Fruit fly (Drosophila melanogaster) whole organism, wandering third instar larva: Measurements from ENCODE around the gene CG33493.

Source experiments
- GATAd ChIP-seq: sonication (Bioruptor generic); optimal IDR thresholded peaks from 2 replicates; lab custom pipeline; 2016; ENCODE audit warnings: missing biosample characterization, missing genetic modification characterization
- HLH106 ChIP-seq: fragments of 200-800 bp; optimal IDR thresholded peaks from 3 replicates; lab custom pipeline; 2019; ENCODE audit warnings: missing biosample characterization, mild to moderate bottlenecking, missing genetic modification characterization, moderate library complexity
- Hr78 ChIP-seq: fragments of >200 bp; optimal IDR thresholded peaks from 2 replicates; lab custom pipeline; 2017; ENCODE audit warnings: missing biosample characterization, missing genetic modification characterization
- Vsx2 ChIP-seq: fragments of 200-300, 225-300 bp; sonication (Bioruptor generic); optimal IDR thresholded peaks from 2 replicates; lab custom pipeline; 2018; ENCODE audit warnings: missing biosample characterization, missing genetic modification characterization; ENCODE audit not compliant: partially characterized antibody
- br ChIP-seq: fragments of 200-800 bp; sonication (Bioruptor generic); optimal IDR thresholded peaks from 2 replicates; lab custom pipeline; 2016; ENCODE audit warnings: missing biosample characterization, missing genetic modification characterization
- dsf ChIP-seq: sonication (Bioruptor generic); optimal IDR thresholded peaks from 2 replicates; lab custom pipeline; 2016; ENCODE audit warnings: missing biosample characterization, missing genetic modification characterization, borderline replicate concordance
- fru ChIP-seq: fragments of 200-800 bp; sonication (Bioruptor generic); optimal IDR thresholded peaks from 3 replicates; lab custom pipeline; 2016; ENCODE audit warnings: missing biosample characterization, mild to moderate bottlenecking, missing genetic modification characterization
- h ChIP-seq: fragments of 200-800 bp; sonication (Bioruptor generic); optimal IDR thresholded peaks from 3 replicates; lab custom pipeline; 2016; ENCODE audit warnings: missing biosample characterization, mild to moderate bottlenecking, missing genetic modification characterization
- pan ChIP-seq: fragments of >200 bp; optimal IDR thresholded peaks from 2 replicates; lab custom pipeline; 2017

DNA sequence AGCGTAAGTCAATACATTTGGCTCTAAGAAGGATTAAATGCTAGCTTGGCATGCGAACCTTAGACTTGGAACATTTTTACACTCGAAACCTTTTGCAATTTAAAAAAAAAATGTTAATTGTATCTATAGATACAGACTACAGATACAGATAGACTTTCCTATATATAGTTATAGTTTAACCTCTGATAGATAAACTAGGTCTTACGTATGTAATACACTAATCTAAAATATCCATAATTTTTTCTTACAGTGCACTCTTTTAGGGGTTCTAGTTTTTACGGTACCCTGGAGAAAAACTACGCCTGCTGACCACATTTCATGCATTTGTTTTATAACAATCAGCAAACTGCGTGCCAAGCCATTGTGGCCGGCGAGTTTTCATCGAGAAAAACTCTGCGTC lies 45.8 kb downstream of the CG33493 start:
- no peak for TF ChIP-seq pan
- TF ChIP-seq h = no peak
- no peak for TF ChIP-seq dsf (GFP tag; lab: Kevin White, UChicago)
- no peak for TF ChIP-seq fru
- no peak for TF ChIP-seq br
- TF ChIP-seq Vsx2 (GFP tag; lab: Kevin White, UChicago) = no peak
- TF ChIP-seq Hr78 = no peak
- TF ChIP-seq HLH106 (tag; lab: Kevin White, UChicago) = no peak
- TF ChIP-seq GATAd = no peak
